Worm (Caenorhabditis elegans): ENCODE data around the gene F56A8.4.

The F56A8.4 gene

ce11 chrIII:13275784-13276183 is 12.7 kb downstream of the F56A8.4 start (continued):
- no peak for TF ChIP-seq skn-1 (tag; optimal IDR thresholded peaks at IDR 0.05)

DNA sequence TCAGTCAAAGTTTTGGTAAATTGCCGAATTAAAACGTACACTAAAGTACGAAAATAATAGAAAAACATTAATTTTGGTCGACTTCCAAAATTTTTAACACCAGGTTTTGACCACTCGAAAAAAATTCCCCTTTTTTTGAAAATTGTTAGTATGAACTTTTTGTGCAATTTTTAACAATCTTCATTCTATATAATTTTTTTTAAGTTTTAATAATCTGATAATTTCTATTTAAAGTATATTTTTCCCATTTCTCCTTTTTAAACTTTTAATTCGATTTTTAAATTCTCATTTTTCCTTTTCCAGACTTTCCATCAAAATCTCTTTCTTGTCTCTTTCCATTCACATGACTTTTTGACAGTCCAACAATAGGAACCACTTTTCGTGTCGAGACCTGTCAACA is 13.9 kb downstream of the F56A8.4 start, which contains the start of gene unc-64:
unc-64 (plus strand) TSS at position 301 of the 400 bp plus-strand sequence.
- TF ChIP-seq nhr-237 (tag; optimal IDR thresholded peaks at IDR 0.05) = no peak

DNA sequence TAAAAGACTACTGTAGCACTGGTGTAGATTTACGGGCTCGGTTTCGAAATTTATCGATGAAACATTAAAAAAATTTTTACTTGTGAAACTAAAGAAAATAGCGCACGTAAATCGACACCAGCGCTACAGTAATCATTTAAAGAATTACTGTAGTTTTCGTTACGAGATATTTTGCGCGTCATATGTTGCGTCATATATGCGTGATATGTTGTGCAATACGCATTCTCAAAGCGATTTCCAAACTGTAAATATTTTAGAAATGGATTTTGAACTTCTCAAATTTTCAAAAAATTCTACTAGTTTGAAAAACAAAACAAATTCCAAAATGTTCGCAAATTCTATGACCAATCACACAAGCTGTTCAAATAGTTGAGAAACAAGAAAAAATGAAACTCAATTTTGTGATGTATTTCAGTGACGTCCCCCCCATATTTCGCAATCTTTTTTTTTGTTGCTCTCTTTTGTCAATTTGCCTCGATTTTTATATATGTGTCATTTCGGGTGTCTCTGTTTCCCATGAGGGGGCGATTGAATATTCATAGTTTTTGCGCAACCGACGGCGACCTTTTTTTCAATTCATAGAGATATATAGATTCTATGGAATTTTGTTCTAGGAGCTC is 14.9 kb downstream of the F56A8.4 start:
- TF ChIP-seq fos-1 (tag; optimal IDR thresholded peaks at IDR 0.05) (no peak), lir-3 (tag; optimal IDR thresholded peaks at IDR 0.05; ENCODE audit: poor library complexity) (no peak), ceh-82 (tag; optimal IDR thresholded peaks at IDR 0.05) (peak in 1 of 3 experiments; percentile 24), fkh-8 (tag; optimal IDR thresholded peaks at IDR 0.05) (no peak), swsn-7 (tag; optimal IDR thresholded peaks at IDR 0.05) (no peak), nhr-71 (tag; optimal IDR thresholded peaks at IDR 0.05) (peak; percentile 3), dsc-1 (tag; optimal IDR thresholded peaks at IDR 0.05) (no peak), snpc-4 (tag; optimal IDR thresholded peaks at IDR 0.05) (no peak), nhr-19 (GFP tag; conservative IDR thresholded peaks at IDR 0.05) (no peak), unc-86 (tag; optimal IDR thresholded peaks at IDR 0.05) (peak; percentile 36), sptf-1 (tag; optimal IDR thresholded peaks at IDR 0.05) (no peak), lin-15B (tag; optimal IDR thresholded peaks at IDR 0.05) (no peak), lsy-2 (tag; optimal IDR thresholded peaks at IDR 0.05) (peak in 1 of 2 experiments; percentile 29), snu-23 (GFP tag; optimal IDR thresholded peaks at IDR 0.05) (no peak), lin-14 (GFP tag; optimal IDR thresholded peaks at IDR 0.05) (peak; percentile 62), zag-1 (tag; optimal IDR thresholded peaks at IDR 0.05) (no peak), unc-98 (GFP tag; IDR thresholded peaks at IDR 0.05) (no peak), lin-35 (GFP tag; optimal IDR thresholded peaks at IDR 0.05) (no peak), fkh-10 (GFP tag; optimal IDR thresholded peaks at IDR 0.05) (peak; percentile 38), zip-4 (GFP tag; optimal IDR thresholded peaks at IDR 0.05) (peak; percentile 59), aly-2 (tag; optimal IDR thresholded peaks at IDR 0.05) (no peak), C16A3.4 (tag; optimal IDR thresholded peaks at IDR 0.05) (no peak), ceh-88 (GFP tag; IDR thresholded peaks at IDR 0.05) (no peak)

ce11 chrIII:13285421-13285820 is 22.3 kb downstream of the F56A8.4 start, which contains the start of gene F56A8.8:
Gene F56A8.8 (plus strand): TSS chrIII:13285721.
- TF ChIP-seq ceh-8 (GFP tag; optimal IDR thresholded peaks at IDR 0.05) (no peak), efl-1 (optimal IDR thresholded peaks at IDR 0.05) (no peak), efl-1 (GFP tag; optimal IDR thresholded peaks at IDR 0.05 in 1 of 2) (peak in 1 of 2 experiments; percentile 16), pax-3 (tag; optimal IDR thresholded peaks at IDR 0.05) (no peak), grh-1 (GFP tag; IDR thresholded peaks at IDR 0.05) (0 out of 2 replicates have a peak, but pooled peaks have one; percentile 17)

DNA sequence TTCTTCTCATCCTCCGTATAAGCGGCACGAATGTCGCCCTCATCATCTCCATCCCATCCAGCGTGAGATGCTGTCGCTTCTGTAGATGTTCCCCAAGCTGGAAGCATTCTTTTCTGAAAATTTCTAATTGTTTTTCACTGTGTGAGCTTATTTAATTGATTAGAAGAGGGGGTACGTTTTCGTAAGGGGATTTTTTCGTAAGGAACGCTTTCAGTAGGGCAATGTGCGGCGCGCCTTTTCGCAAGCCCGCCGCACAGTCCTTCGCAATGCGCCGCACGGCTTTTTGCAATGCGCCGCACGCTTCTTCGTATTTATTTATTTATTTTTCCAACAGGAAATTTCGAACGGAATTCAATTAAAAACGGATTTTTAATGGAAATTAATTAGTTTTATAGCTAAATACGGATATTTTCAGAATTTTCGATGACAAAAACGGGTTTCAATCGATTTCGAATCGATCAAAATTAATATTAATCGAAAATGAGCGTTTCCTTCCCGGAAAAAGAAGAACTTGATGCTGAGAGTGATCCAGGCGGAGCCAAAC is 30.0 kb downstream of the F56A8.4 start, which contains the start of gene set-25:
set-25 (minus strand) TSS at position 120 of the 544 bp plus-strand sequence.
- peak; percentile 14 for TF ChIP-seq nhr-47 (tag; optimal IDR thresholded peaks at IDR 0.05)
- peak; percentile 9 for TF ChIP-seq snu-23 (GFP tag; optimal IDR thresholded peaks at IDR 0.05)
- peak; percentile 38 for TF ChIP-seq nhr-85 (tag)
- TF ChIP-seq lin-14 (GFP tag; optimal IDR thresholded peaks at IDR 0.05) = peak; percentile 26
- TF ChIP-seq dpl-1 (GFP tag; optimal IDR thresholded peaks at IDR 0.05) = peak in 1 of 3 experiments; percentile 31
- peak; percentile 4 for TF ChIP-seq dsc-1 (tag; optimal IDR thresholded peaks at IDR 0.05)
- peak; percentile 44 for TF ChIP-seq nhr-71 (tag; optimal IDR thresholded peaks at IDR 0.05)
- TF ChIP-seq lsy-2 (tag; optimal IDR thresholded peaks at IDR 0.05) = peak in 1 of 2 experiments; percentile 23
- TF ChIP-seq efl-1 (optimal IDR thresholded peaks at IDR 0.05) = peak in 1 of 2 experiments; percentile 23
- peak in 1 of 2 experiments; percentile 63 for TF ChIP-seq efl-1 (GFP tag; optimal IDR thresholded peaks at IDR 0.05 in 1 of 2)
- TF ChIP-seq nhr-19 (GFP tag; conservative IDR thresholded peaks at IDR 0.05) = peak; percentile 36
- 0 out of 2 replicates have a peak, but pooled peaks have one; percentile 34 for TF ChIP-seq ceh-88 (GFP tag; IDR thresholded peaks at IDR 0.05)
